Fruit fly (Drosophila melanogaster): ENCODE results near the gene NP15.6.

- TF ChIP-seq CG7101 (tag; optimal IDR thresholded peaks at IDR 0.05) (no peak), Crg-1 (GFP tag; optimal IDR thresholded peaks at IDR 0.05) (peak; percentile 52), toe (GFP tag; optimal IDR thresholded peaks at IDR 0.05) (no peak), kay (GFP tag; ENCODE audit: borderline replicate concordance) (peak; percentile 88), cnc (optimal IDR thresholded peaks at IDR 0.05) (no peak), pad (GFP tag; optimal IDR thresholded peaks at IDR 0.05) (no peak), CG1620 (GFP tag; optimal IDR thresholded peaks at IDR 0.05) (peak; percentile 27), CG5204 (GFP tag; optimal IDR thresholded peaks at IDR 0.05) (peak; percentile 7), CG33017 (tag; optimal IDR thresholded peaks at IDR 0.05) (no peak), tj (GFP tag; optimal IDR thresholded peaks at IDR 0.05) (no peak), Mnt (GFP tag; optimal IDR thresholded peaks at IDR 0.05) (no peak), Hr96 (GFP tag; optimal IDR thresholded peaks at IDR 0.05) (no peak)
Observed at dm6 chr3R:19067876-19068406, 40.8 kb downstream of the NP15.6 start.
